Worm (Caenorhabditis elegans): Measurements from ENCODE around the gene cht-2.

- TF ChIP-seq nhr-11 (tag; optimal IDR thresholded peaks at IDR 0.05), result no peak
- TF ChIP-seq ceh-9 (tag; optimal IDR thresholded peaks at IDR 0.05), result no peak
- no peak for TF ChIP-seq nfya-1 (tag; optimal IDR thresholded peaks at IDR 0.05)
- no peak for TF ChIP-seq ceh-2 (tag; optimal IDR thresholded peaks at IDR 0.05)
- TF ChIP-seq ceh-48 (tag; optimal IDR thresholded peaks at IDR 0.05), result no peak
- no peak for TF ChIP-seq K02D7.2 (tag; optimal IDR thresholded peaks at IDR 0.05)
- no peak for TF ChIP-seq fkh-10 (GFP tag; optimal IDR thresholded peaks at IDR 0.05)
- TF ChIP-seq ceh-24 (tag; optimal IDR thresholded peaks at IDR 0.05), result no peak
- TF ChIP-seq ceh-14 (tag; optimal IDR thresholded peaks at IDR 0.05), result no peak
- TF ChIP-seq pha-4 (tag; optimal IDR thresholded peaks at IDR 0.05), result no peak
- no peak for TF ChIP-seq sox-4 (tag; optimal IDR thresholded peaks at IDR 0.05)
- TF ChIP-seq ama-1 (optimal IDR thresholded peaks at IDR 0.05), result no peak
Observed at ce11 chrII:8529176-8529698, 8.5 kb downstream of the cht-2 start.

Measured in whole organism, late embryonic.